Fruit fly (Drosophila melanogaster): ENCODE results near the gene CG14072.

Gene CG14072

dm6 chr2L:10974638-10975037, 38.2 kb downstream of the CG14072 start:
- no peak for TF ChIP-seq brk (GFP tag; optimal IDR thresholded peaks at IDR 0.05)
- TF ChIP-seq Dfd (GFP tag; optimal IDR thresholded peaks at IDR 0.05), result no peak
- no peak for TF ChIP-seq jim (GFP tag; optimal IDR thresholded peaks at IDR 0.05)
- TF ChIP-seq Myc (optimal IDR thresholded peaks at IDR 0.05), result no peak
- TF ChIP-seq Dif (GFP tag; optimal IDR thresholded peaks at IDR 0.05; ENCODE audit: partially characterized antibody), result no peak
- no peak for TF ChIP-seq woc (GFP tag; optimal IDR thresholded peaks at IDR 0.05)
- TF ChIP-seq sv (GFP tag; optimal IDR thresholded peaks at IDR 0.05), result no peak
- no peak for TF ChIP-seq OdsH (GFP tag; optimal IDR thresholded peaks at IDR 0.05)
- TF ChIP-seq Vsx2 (GFP tag; optimal IDR thresholded peaks at IDR 0.05; ENCODE audit: partially characterized antibody), result no peak
- no peak for TF ChIP-seq dsf (GFP tag; optimal IDR thresholded peaks at IDR 0.05; ENCODE audit: borderline replicate concordance)
- no peak for TF ChIP-seq ey (GFP tag; optimal IDR thresholded peaks at IDR 0.05)
- no peak for TF ChIP-seq Hnf4 (GFP tag; optimal IDR thresholded peaks at IDR 0.05)
- no peak for TF ChIP-seq Mio (GFP tag; optimal IDR thresholded peaks at IDR 0.05)

- no peak for TF ChIP-seq CrebA (GFP tag; optimal IDR thresholded peaks at IDR 0.05; ENCODE audit: borderline replicate concordance)
- TF ChIP-seq dmrt93B (GFP tag; optimal IDR thresholded peaks at IDR 0.05), result no peak
- no peak for TF ChIP-seq Dfd (GFP tag; optimal IDR thresholded peaks at IDR 0.05)
- TF ChIP-seq dl (GFP tag; optimal IDR thresholded peaks at IDR 0.05; ENCODE audit: insufficient read depth in 1 of 2, partially characterized antibody in 2 of 2), result no peak
- no peak for TF ChIP-seq sage (GFP tag; optimal IDR thresholded peaks at IDR 0.05)
- TF ChIP-seq tai (GFP tag; optimal IDR thresholded peaks at IDR 0.05), result no peak
These were observed 38.7 kb downstream of the CG14072 start, which contains the start of gene abo for dm6 chr2L:10975193-10975592. Gene abo (minus strand): TSS chr2L:10975293.

dm6 chr2L:10976046-10976863, 39.8 kb downstream of the CG14072 start, which contains the start of the genes ATPsynG and SCAR:
Gene ATPsynG (minus strand): TSS chr2L:10976399.
Gene SCAR (plus strand): TSS chr2L:10976772.
- no peak for TF ChIP-seq dl (GFP tag; optimal IDR thresholded peaks at IDR 0.05; ENCODE audit: insufficient read depth in 1 of 2, partially characterized antibody in 2 of 2)
- TF ChIP-seq Myc (optimal IDR thresholded peaks at IDR 0.05), result no peak

dm6 chr2L:10976864-10977586, 40.6 kb downstream of the CG14072 start:
- TF ChIP-seq Hnf4 (GFP tag; optimal IDR thresholded peaks at IDR 0.05), result no peak
- no peak for TF ChIP-seq psq (GFP tag; optimal IDR thresholded peaks at IDR 0.05)
- no peak for TF ChIP-seq CrebA (GFP tag; optimal IDR thresholded peaks at IDR 0.05; ENCODE audit: borderline replicate concordance)
- TF ChIP-seq Dif (GFP tag; optimal IDR thresholded peaks at IDR 0.05; ENCODE audit: partially characterized antibody), result no peak
- no peak for TF ChIP-seq rgr (GFP tag; optimal IDR thresholded peaks at IDR 0.05)
- TF ChIP-seq sv (GFP tag; optimal IDR thresholded peaks at IDR 0.05), result no peak

dm6 chr2L:10986138-10986537, 49.7 kb downstream of the CG14072 start:
- TF ChIP-seq Myc (optimal IDR thresholded peaks at IDR 0.05), result peak; percentile 29
- no peak for TF ChIP-seq OdsH (GFP tag; optimal IDR thresholded peaks at IDR 0.05)
- TF ChIP-seq foxo (GFP tag; optimal IDR thresholded peaks at IDR 0.05), result peak in 1 of 2 experiments; percentile 15
- no peak for TF ChIP-seq sv (GFP tag; optimal IDR thresholded peaks at IDR 0.05)
- no peak for TF ChIP-seq dl (GFP tag; optimal IDR thresholded peaks at IDR 0.05; ENCODE audit: insufficient read depth in 1 of 2, partially characterized antibody in 2 of 2)
- no peak for TF ChIP-seq br (GFP tag; optimal IDR thresholded peaks at IDR 0.05)
- TF ChIP-seq tai (GFP tag; optimal IDR thresholded peaks at IDR 0.05), result no peak
- no peak for TF ChIP-seq Rel (GFP tag; optimal IDR thresholded peaks at IDR 0.05)
- TF ChIP-seq Rel (tag; optimal IDR thresholded peaks at IDR 0.05), result no peak
- TF ChIP-seq Jra (GFP tag; optimal IDR thresholded peaks at IDR 0.05), result no peak
- no peak for TF ChIP-seq Hnf4 (GFP tag; optimal IDR thresholded peaks at IDR 0.05)
- TF ChIP-seq fru (GFP tag; optimal IDR thresholded peaks at IDR 0.05), result no peak
- no peak for TF ChIP-seq rgr (GFP tag; optimal IDR thresholded peaks at IDR 0.05)
- no peak for TF ChIP-seq h (GFP tag; optimal IDR thresholded peaks at IDR 0.05)
